Fruit fly (Drosophila melanogaster) whole organism, embryonic: ENCODE measurements around the gene CG9106.

Experiments used
- BEAF-32 ChIP-seq: fragments of 200-800 bp; sonication (Bioruptor generic); optimal IDR thresholded peaks from 3 replicates; lab custom pipeline; 2017; ENCODE audit warnings: missing biosample characterization, missing genetic modification characterization, mild to moderate bottlenecking, moderate library complexity, missing genetic modification reagents
- CG10654 ChIP-seq: fragments of 200-800 bp; sonication (Bioruptor generic); optimal IDR thresholded peaks from 2 replicates; lab custom pipeline; 2016; ENCODE audit warnings: missing biosample characterization, missing genetic modification characterization
- CG10979 ChIP-seq: fragments of 200-800 bp; sonication (Bioruptor generic); optimal IDR thresholded peaks from 2 replicates; lab custom pipeline; 2018; ENCODE audit warnings: missing biosample characterization, mild to moderate bottlenecking, missing genetic modification characterization, moderate library complexity
- CG11696 ChIP-seq: fragments of 200-800 bp; sonication (Bioruptor generic); IDR thresholded peaks from 2 replicates; pipeline ENCODE4 v1.3.6; 2022; ENCODE audit warnings: missing biosample characterization, missing genetic modification characterization
- CG12659 ChIP-seq: fragments of 200-800 bp; sonication (Bioruptor generic); optimal IDR thresholded peaks from 3 replicates; lab custom pipeline; 2017; ENCODE audit warnings: mild to moderate bottlenecking, missing biosample characterization, missing genetic modification reagents, missing genetic modification characterization
- CG13123 ChIP-seq: fragments of 200-800 bp; sonication (Bioruptor generic); optimal IDR thresholded peaks from 2 replicates; lab custom pipeline; 2016; ENCODE audit warnings: missing biosample characterization, missing genetic modification characterization
- CG15479 ChIP-seq: fragments of 200-800 bp; sonication (Bioruptor generic); optimal IDR thresholded peaks from 3 replicates; lab custom pipeline; 2019; ENCODE audit warnings: missing biosample characterization, mild to moderate bottlenecking, missing genetic modification characterization, moderate library complexity
- CG15514 ChIP-seq: fragments of 200-800 bp; sonication (Bioruptor generic); optimal IDR thresholded peaks from 3 replicates; lab custom pipeline; 2017; ENCODE audit warnings: missing biosample characterization, missing genetic modification characterization, mild to moderate bottlenecking, moderate library complexity, missing genetic modification reagents
- CG1602 ChIP-seq: fragments of 200-800 bp; sonication (Bioruptor generic); optimal IDR thresholded peaks from 3 replicates; lab custom pipeline; 2016; ENCODE audit warnings: missing biosample characterization, missing genetic modification characterization
- CG1603 ChIP-seq: fragments of 200-800 bp; sonication (Bioruptor generic); optimal IDR thresholded peaks from 2 replicates; lab custom pipeline; 2019; ENCODE audit warnings: missing biosample characterization, mild to moderate bottlenecking, missing genetic modification characterization, moderate library complexity
- CG17186 ChIP-seq: fragments of 200-800 bp; sonication (Bioruptor generic); optimal IDR thresholded peaks from 3 replicates; lab custom pipeline; 2017; ENCODE audit warnings: missing biosample characterization, missing genetic modification reagents, missing genetic modification characterization
- CG2116 ChIP-seq: fragments of 200-800 bp; sonication (Bioruptor generic); optimal IDR thresholded peaks from 3 replicates; lab custom pipeline; 2018; ENCODE audit warnings: missing biosample characterization, mild to moderate bottlenecking, missing genetic modification characterization
- CG2199 ChIP-seq: fragments of 200-800 bp; sonication (Bioruptor generic); IDR thresholded peaks from 3 replicates; pipeline ENCODE4 v1.3.6; 2022; ENCODE audit warnings: missing biosample characterization, missing genetic modification characterization
- CG30020 ChIP-seq: fragments of 200-800 bp; optimal IDR thresholded peaks from 2 replicates; lab custom pipeline; 2019; ENCODE audit warnings: missing biosample characterization, mild to moderate bottlenecking, missing genetic modification characterization, moderate library complexity
- CG3163 ChIP-seq: fragments of 200-800 bp; sonication (Bioruptor generic); optimal IDR thresholded peaks from 3 replicates; lab custom pipeline; 2016; ENCODE audit warnings: missing biosample characterization, missing genetic modification characterization
- CG32767 ChIP-seq: fragments of 200-800 bp; sonication (Bioruptor generic); IDR thresholded peaks from 2 replicates; pipeline ENCODE4 v1.3.6; 2022; ENCODE audit warnings: missing biosample characterization, missing genetic modification characterization
- CG3281 ChIP-seq: fragments of 200-800 bp; sonication (Bioruptor generic); optimal IDR thresholded peaks from 3 replicates; lab custom pipeline; 2017; ENCODE audit warnings: missing biosample characterization, mild to moderate bottlenecking, missing genetic modification characterization
- CG4854 ChIP-seq: fragments of 200-800 bp; sonication (Bioruptor generic); optimal IDR thresholded peaks from 2 replicates; lab custom pipeline; 2016; ENCODE audit warnings: missing biosample characterization, missing genetic modification characterization, inconsistent platforms
- CG9437 ChIP-seq: fragments of 200-800 bp; sonication (Bioruptor generic); optimal IDR thresholded peaks from 2 replicates; lab custom pipeline; 2018; ENCODE audit warnings: missing biosample characterization, mild to moderate bottlenecking, missing genetic modification characterization
- CG9797 ChIP-seq: fragments of 200-800 bp; sonication (Bioruptor generic); optimal IDR thresholded peaks from 3 replicates; lab custom pipeline; 2018; ENCODE audit warnings: missing biosample characterization, mild to moderate bottlenecking, missing genetic modification characterization
- CkIIα-i1 ChIP-seq: fragments of 200-800 bp; sonication (Bioruptor generic); IDR thresholded peaks from 2 replicates; pipeline ENCODE4 v1.3.6; 2022; ENCODE audit warnings: missing biosample characterization, missing genetic modification characterization
- Doc3 ChIP-seq: fragments of 200-800 bp; sonication (Bioruptor generic); IDR thresholded peaks from 3 replicates; pipeline ENCODE4 v1.3.6; 2022; ENCODE audit warnings: missing biosample characterization, missing genetic modification characterization; ENCODE audit not compliant: partially characterized antibody
- E2f2 ChIP-seq: fragments of 200-800 bp; sonication (Bioruptor generic); IDR thresholded peaks from 2 replicates; pipeline ENCODE4 v1.3.6; 2022; ENCODE audit warnings: missing biosample characterization, missing genetic modification characterization
- GATAe ChIP-seq: fragments of 200-800 bp; sonication (Bioruptor generic); conservative IDR thresholded peaks from 2 replicates; pipeline ENCODE4 v1.3.6; 2022; ENCODE audit warnings: missing biosample characterization, missing genetic modification characterization
- HLH3B ChIP-seq: fragments of 200-800 bp; sonication (Bioruptor generic); IDR thresholded peaks from 2 replicates; pipeline ENCODE4 v1.3.6; 2022; ENCODE audit warnings: missing biosample characterization, missing genetic modification characterization
- HmgD ChIP-seq: fragments of 200-800 bp; sonication (Bioruptor generic); optimal IDR thresholded peaks from 3 replicates; lab custom pipeline; 2016; ENCODE audit warnings: missing biosample characterization, missing genetic modification characterization
- HmgZ ChIP-seq: fragments of 200-800 bp; sonication (Bioruptor generic); optimal IDR thresholded peaks from 2 replicates; lab custom pipeline; 2018; ENCODE audit warnings: missing biosample characterization, mild to moderate bottlenecking, missing genetic modification characterization
- Hmr ChIP-seq: fragments of 200-800 bp; sonication (Bioruptor generic); optimal IDR thresholded peaks from 3 replicates; lab custom pipeline; 2017; ENCODE audit warnings: mild to moderate bottlenecking, missing biosample characterization, missing genetic modification reagents, missing genetic modification characterization
- Hsf ChIP-seq: fragments of 200-800 bp; sonication (Bioruptor generic); optimal IDR thresholded peaks from 3 replicates; lab custom pipeline; 2016; ENCODE audit warnings: missing biosample characterization, missing genetic modification characterization
- Max ChIP-seq: fragments of 200-800 bp; sonication (Bioruptor generic); optimal IDR thresholded peaks from 2 replicates; lab custom pipeline; 2016; ENCODE audit warnings: missing biosample characterization, mild to moderate bottlenecking, missing genetic modification characterization
- Ptx1 ChIP-seq: fragments of 200-800 bp; sonication (Bioruptor generic); IDR thresholded peaks from 2 replicates; pipeline ENCODE4 v1.3.6; 2022; ENCODE audit warnings: missing biosample characterization, missing genetic modification characterization
- Sin3A ChIP-seq: fragments of >200 bp; optimal IDR thresholded peaks from 2 replicates; lab custom pipeline; 2018
- Sry-δ ChIP-seq: fragments of 200-800 bp; sonication (Bioruptor generic); optimal IDR thresholded peaks from 2 replicates; lab custom pipeline; 2016; ENCODE audit warnings: missing biosample characterization, missing genetic modification characterization
- Tbp ChIP-seq: fragments of >200 bp; optimal IDR thresholded peaks from 2 replicates; lab custom pipeline; 2018; ENCODE audit warnings: missing biosample characterization, missing genetic modification characterization
- abd-A ChIP-seq: fragments of 200-800 bp; sonication (Bioruptor generic); optimal IDR thresholded peaks from 3 replicates; lab custom pipeline; 2019; ENCODE audit warnings: missing biosample characterization, mild to moderate bottlenecking, missing genetic modification characterization, moderate library complexity
- bigmax ChIP-seq: fragments of 200-800 bp; sonication (Bioruptor generic); optimal IDR thresholded peaks from 2 replicates; lab custom pipeline; 2018; ENCODE audit warnings: missing biosample characterization, mild to moderate bottlenecking, missing genetic modification characterization
- crol ChIP-seq: fragments of 200-800 bp; sonication (Bioruptor generic); IDR thresholded peaks from 2 replicates; pipeline ENCODE4 v1.3.6; 2022; ENCODE audit warnings: missing biosample characterization, missing genetic modification characterization
- dm ChIP-seq: fragments of 200-800 bp; sonication (Bioruptor generic); optimal IDR thresholded peaks from 3 replicates; lab custom pipeline; 2016; ENCODE audit warnings: missing biosample characterization, missing genetic modification characterization
- dmrt99B ChIP-seq: fragments of 200-800 bp; sonication (Bioruptor generic); optimal IDR thresholded peaks from 2 replicates; lab custom pipeline; 2018; ENCODE audit warnings: missing biosample characterization, mild to moderate bottlenecking, missing genetic modification characterization, moderate library complexity
- ems ChIP-seq: fragments of 200-800 bp; sonication (Bioruptor generic); optimal IDR thresholded peaks from 3 replicates; lab custom pipeline; 2016; ENCODE audit warnings: missing biosample characterization, missing genetic modification characterization
- exex ChIP-seq: fragments of 200-800 bp; sonication (Bioruptor generic); optimal IDR thresholded peaks from 4 replicates; lab custom pipeline; 2018; ENCODE audit warnings: missing biosample characterization, mild to moderate bottlenecking, missing genetic modification characterization, moderate library complexity
- gce ChIP-seq: fragments of 200-800 bp; sonication (Bioruptor generic); IDR thresholded peaks from 3 replicates; pipeline ENCODE4 v1.3.6; 2022; ENCODE audit warnings: missing biosample characterization, missing genetic modification characterization
- gfzf ChIP-seq: fragments of 200-800 bp; sonication (Bioruptor generic); optimal IDR thresholded peaks from 2 replicates; lab custom pipeline; 2016; ENCODE audit warnings: missing biosample characterization, mild to moderate bottlenecking, missing genetic modification characterization, moderate library complexity
- hkb ChIP-seq, 2 experiments: fragments of 200-800 bp in 1 of 2; fragments of >200 bp in 1 of 2; sonication (Bioruptor generic) in 1 of 2; IDR thresholded peaks in 1 of 2; optimal IDR thresholded peaks in 1 of 2; 2 replicates each; pipeline versions ENCODE4 v1.3.6 to Lab custom; 2017 to 2022; ENCODE audit warnings: missing biosample characterization in 1 of 2, missing genetic modification characterization in 1 of 2
- org-1 ChIP-seq: fragments of 200-800 bp; sonication (Bioruptor generic); optimal IDR thresholded peaks from 2 replicates; lab custom pipeline; 2017; ENCODE audit warnings: missing biosample characterization, missing genetic modification characterization
- pzg ChIP-seq: fragments of 200-800 bp; sonication (Bioruptor generic); optimal IDR thresholded peaks from 3 replicates; lab custom pipeline; 2018; ENCODE audit warnings: missing biosample characterization, mild to moderate bottlenecking, missing genetic modification characterization, moderate library complexity
- stc ChIP-seq: fragments of 200-800 bp; sonication (Bioruptor generic); IDR thresholded peaks from 2 replicates; pipeline ENCODE4 v1.3.6; 2022; ENCODE audit warnings: missing biosample characterization, missing genetic modification characterization
- stwl ChIP-seq: fragments of 200-800 bp; sonication (Bioruptor generic); optimal IDR thresholded peaks from 3 replicates; lab custom pipeline; 2018; ENCODE audit warnings: missing biosample characterization, mild to moderate bottlenecking, missing genetic modification characterization, moderate library complexity
- unc-4 ChIP-seq: fragments of 200-800 bp; sonication (Bioruptor generic); IDR thresholded peaks from 2 replicates; pipeline ENCODE4 v1.3.6; 2022; ENCODE audit warnings: missing biosample characterization, missing genetic modification characterization; ENCODE audit not compliant: partially characterized antibody

The CG9106 gene

DNA sequence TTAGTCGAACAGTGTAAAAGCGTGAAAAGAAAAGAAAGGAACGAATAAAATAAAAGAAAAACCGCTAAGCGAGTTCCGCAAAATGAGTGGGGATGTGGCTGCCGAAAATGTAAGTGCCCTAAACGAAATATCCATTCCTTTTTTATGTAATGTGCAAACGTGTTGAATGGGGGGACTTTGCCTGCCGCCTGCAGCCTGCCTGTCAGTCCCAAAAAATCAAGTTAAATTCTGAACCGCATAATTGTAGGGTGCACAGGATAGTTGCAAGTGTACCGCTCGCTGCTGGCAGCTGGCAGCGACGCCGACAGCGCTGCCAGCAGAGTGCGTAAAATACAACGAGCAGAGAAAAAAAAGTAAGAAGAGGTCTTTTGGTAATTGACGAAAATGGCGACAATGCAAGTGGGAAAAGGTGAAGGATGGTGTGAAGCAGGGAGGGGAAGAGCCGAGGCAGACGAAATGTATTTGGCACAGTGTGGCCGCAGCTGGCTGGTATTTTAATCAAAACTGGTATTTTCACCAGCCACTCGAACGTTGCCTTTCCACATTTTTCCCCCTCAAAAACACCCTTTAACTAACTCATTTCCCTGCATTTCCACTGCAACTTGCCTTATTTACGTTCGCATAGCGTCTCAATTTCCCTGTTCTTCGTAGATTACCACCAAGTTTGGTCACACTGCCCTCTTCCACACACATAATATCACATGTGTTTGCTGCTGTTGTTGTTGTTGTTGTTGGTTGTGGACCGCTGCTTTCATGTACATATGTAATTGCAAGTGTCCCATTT is 47.7 kb upstream of the CG9106 start (continued):
- peak; percentile 2 for TF ChIP-seq dmrt99B (tag; lab: Kevin White, UChicago)
- 0 out of 2 replicates have a peak, but pooled peaks have one; percentile 12 for TF ChIP-seq unc-4 (GFP tag; lab: Robert Waterston, UW)
- peak; percentile 95 for TF ChIP-seq CG9797 (GFP tag; lab: Kevin White, UChicago)
- peak; percentile 8 for TF ChIP-seq Hmr
- TF ChIP-seq CG3281, result no peak
- no peak for TF ChIP-seq CG3163 (GFP tag; lab: Kevin White, UChicago)
- TF ChIP-seq CG2116 (GFP tag; lab: Kevin White, UChicago), result peak; percentile 15
- TF ChIP-seq pzg (GFP tag; lab: Kevin White, UChicago), result peak; percentile 71
- peak; percentile 51 for TF ChIP-seq CG17186 (GFP tag; lab: Kevin White, UChicago)
- no peak for TF ChIP-seq ems (GFP tag; lab: Kevin White, UChicago)
- TF ChIP-seq Sry-δ (GFP tag; lab: Kevin White, UChicago), result peak; percentile 50
- peak; percentile 58 for TF ChIP-seq CG15514 (GFP tag; lab: Kevin White, UChicago)
- TF ChIP-seq dm (GFP tag; lab: Kevin White, UChicago), result peak; percentile 33
- TF ChIP-seq gfzf (GFP tag; lab: Kevin White, UChicago), result peak; percentile 84
- peak; percentile 73 for TF ChIP-seq Sin3A (lab: Kevin White, UChicago)
- TF ChIP-seq HmgZ (tag; lab: Kevin White, UChicago), result peak; percentile 62
- TF ChIP-seq HmgD (GFP tag; lab: Kevin White, UChicago), result no peak
- peak; percentile 25 for TF ChIP-seq CG15479
- peak; percentile 22 for TF ChIP-seq CG30020 (tag; lab: Kevin White, UChicago)
- 0 out of 3 replicates have a peak, but pooled peaks have one; percentile 23 for TF ChIP-seq CG2199 (GFP tag; lab: Robert Waterston, UW)
- TF ChIP-seq abd-A (tag; lab: Kevin White, UChicago), result peak; percentile 6
- peak; percentile 22; the same call in 1 of the 2 replicates for TF ChIP-seq CG32767 (GFP tag; lab: Robert Waterston, UW)
- TF ChIP-seq CG10654 (GFP tag; lab: Kevin White, UChicago), result no peak
- no peak; the same call in 1 of the 2 replicates for TF ChIP-seq Ptx1 (GFP tag; lab: Robert Waterston, UW)
- TF ChIP-seq exex, result peak; percentile 20
- peak; percentile 49 for TF ChIP-seq BEAF-32 (GFP tag; lab: Kevin White, UChicago)
- 0 out of 3 replicates have a peak, but pooled peaks have one; percentile 29 for TF ChIP-seq gce
- TF ChIP-seq CG9437 (GFP tag; lab: Kevin White, UChicago), result peak; percentile 6
- TF ChIP-seq CG13123, result no peak
- TF ChIP-seq CG1603 (tag; lab: Kevin White, UChicago), result peak; percentile 67
- peak; percentile 97 for TF ChIP-seq crol (GFP tag; lab: Robert Waterston, UW)
- TF ChIP-seq CG12659 (GFP tag; lab: Kevin White, UChicago), result peak; percentile 56

DNA sequence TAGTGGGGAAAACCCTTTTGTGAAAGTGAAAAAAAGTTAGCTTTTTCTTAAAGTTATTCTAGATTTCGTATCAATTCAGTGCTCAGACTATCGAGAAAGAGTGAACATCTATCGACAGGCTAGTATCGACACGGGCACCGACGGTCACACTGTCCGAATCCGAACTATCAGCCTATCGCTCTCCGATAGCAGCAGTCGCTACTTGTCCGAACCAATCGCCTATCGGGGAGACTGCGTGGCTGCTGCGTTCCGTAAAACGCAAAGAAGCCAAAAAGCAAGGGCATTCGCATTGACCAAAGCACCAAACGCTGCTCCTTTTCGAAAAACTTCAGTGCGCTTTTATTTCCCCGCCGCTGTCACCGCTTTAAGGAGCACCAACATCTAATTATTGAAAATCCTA is 47.1 kb upstream of the CG9106 start, which contains the start of gene Top1:
Gene Top1 (plus strand): TSS at position 190 of the 400 bp plus-strand sequence.
- TF ChIP-seq stc (GFP tag; lab: Robert Waterston, UW), result no peak
- TF ChIP-seq CG1602 (GFP tag; lab: Kevin White, UChicago), result no peak
- TF ChIP-seq CG3281, result no peak
- TF ChIP-seq CG4854 (GFP tag; lab: Kevin White, UChicago), result no peak
- peak; percentile 33 for TF ChIP-seq E2f2 (GFP tag; lab: Robert Waterston, UW)
- TF ChIP-seq Max (GFP tag; lab: Kevin White, UChicago), result no peak
- TF ChIP-seq Hsf (GFP tag; lab: Kevin White, UChicago), result peak; percentile 19
- TF ChIP-seq HLH3B (GFP tag; lab: Robert Waterston, UW), result no peak
- peak; percentile 93 for TF ChIP-seq Doc3 (GFP tag; lab: Robert Waterston, UW)
- TF ChIP-seq GATAe (GFP tag; lab: Robert Waterston, UW), result peak; percentile 30; the same call in 1 of the 2 replicates
- no peak for TF ChIP-seq Tbp
- peak; percentile 80 for TF ChIP-seq stwl (tag; lab: Kevin White, UChicago)
- TF ChIP-seq CG11696, result no peak
- TF ChIP-seq bigmax (GFP tag; lab: Kevin White, UChicago), result no peak
- TF ChIP-seq CkIIα-i1 (GFP tag; lab: Robert Waterston, UW), result no peak
- TF ChIP-seq CG9437 (GFP tag; lab: Kevin White, UChicago), result peak; percentile 71
- no peak for TF ChIP-seq org-1
- no peak for TF ChIP-seq CG10979 (tag; lab: Kevin White, UChicago)
- no peak for TF ChIP-seq hkb (optimal IDR thresholded peaks at IDR 0.05; lab: Kevin White, UChicago)
- TF ChIP-seq hkb (GFP tag; IDR thresholded peaks at IDR 0.05; lab: Robert Waterston, UW), result no peak
